Worm (Caenorhabditis elegans): ENCODE data around the gene pno-1.

Gene pno-1

ce11 chrII:9695942-9696341 lies 46.7 kb downstream of the pno-1 start:
- TF ChIP-seq odd-2 (tag; optimal IDR thresholded peaks at IDR 0.05): no peak
- TF ChIP-seq dmd-4 (tag; optimal IDR thresholded peaks at IDR 0.05; ENCODE audit: borderline replicate concordance): no peak
- no peak for TF ChIP-seq pros-1 (tag; optimal IDR thresholded peaks at IDR 0.05)
- TF ChIP-seq unc-42 (tag; optimal IDR thresholded peaks at IDR 0.05): peak; percentile 55
- TF ChIP-seq nfya-1 (tag; optimal IDR thresholded peaks at IDR 0.05): no peak
- no peak for TF ChIP-seq unc-86 (tag; optimal IDR thresholded peaks at IDR 0.05)
- TF ChIP-seq elt-4 (tag; optimal IDR thresholded peaks at IDR 0.05): no peak

DNA sequence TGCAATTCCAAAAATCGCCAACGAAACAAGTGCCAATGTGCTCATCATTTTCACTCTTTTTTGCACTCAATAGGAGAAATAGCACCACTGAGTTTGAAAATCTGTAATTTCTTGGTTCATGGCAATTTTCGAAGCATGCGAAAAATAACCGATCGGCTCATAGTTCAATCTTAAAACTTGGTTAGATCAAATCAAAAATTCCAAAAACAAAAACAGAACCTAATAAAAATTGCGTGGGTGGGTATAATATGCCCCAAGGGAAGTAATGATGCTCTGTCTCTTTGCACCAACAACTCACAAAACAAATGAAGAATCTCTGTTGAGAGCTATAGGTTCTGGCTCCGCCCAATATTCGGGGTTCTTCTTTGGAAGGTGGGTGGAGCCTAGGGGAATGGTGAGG lies 50.8 kb downstream of the pno-1 start, which contains the start of gene nlp-11:
nlp-11 (minus strand) TSS at position 101 of the 400 bp plus-strand sequence.
- no peak for TF ChIP-seq ceh-48 (tag; optimal IDR thresholded peaks at IDR 0.05)
- no peak for TF ChIP-seq dve-1 (tag; optimal IDR thresholded peaks at IDR 0.05)
- no peak for TF ChIP-seq sdc-2 (tag; optimal IDR thresholded peaks at IDR 0.05)
- no peak for TF ChIP-seq hlh-15 (tag; optimal IDR thresholded peaks at IDR 0.05)
- no peak for TF ChIP-seq fkh-6 (tag; optimal IDR thresholded peaks at IDR 0.05)
- no peak for TF ChIP-seq K02D7.2 (tag; optimal IDR thresholded peaks at IDR 0.05)
- TF ChIP-seq C38D4.7 (GFP tag; optimal IDR thresholded peaks at IDR 0.05): no peak
- no peak for TF ChIP-seq sox-4 (tag; optimal IDR thresholded peaks at IDR 0.05)
- TF ChIP-seq ttx-3 (tag; optimal IDR thresholded peaks at IDR 0.05): no peak
- no peak for TF ChIP-seq unc-3 (GFP tag; conservative IDR thresholded peaks at IDR 0.05)
- no peak for TF ChIP-seq unc-3 (tag; optimal IDR thresholded peaks at IDR 0.05)
- TF ChIP-seq fkh-10 (GFP tag; optimal IDR thresholded peaks at IDR 0.05): no peak
- TF ChIP-seq ets-4 (tag; optimal IDR thresholded peaks at IDR 0.05): no peak
- TF ChIP-seq fax-1 (tag; optimal IDR thresholded peaks at IDR 0.05): no peak
- TF ChIP-seq lin-11 (tag; optimal IDR thresholded peaks at IDR 0.05): no peak
- TF ChIP-seq hlh-8 (tag; optimal IDR thresholded peaks at IDR 0.05): no peak
- TF ChIP-seq madf-2 (tag; optimal IDR thresholded peaks at IDR 0.05): no peak
- TF ChIP-seq C08G9.2 (tag; optimal IDR thresholded peaks at IDR 0.05): no peak
- no peak for TF ChIP-seq ceh-2 (tag; optimal IDR thresholded peaks at IDR 0.05)
- no peak for TF ChIP-seq eyg-1 (tag; optimal IDR thresholded peaks at IDR 0.05)
- no peak for TF ChIP-seq zip-5 (tag; optimal IDR thresholded peaks at IDR 0.05)

DNA sequence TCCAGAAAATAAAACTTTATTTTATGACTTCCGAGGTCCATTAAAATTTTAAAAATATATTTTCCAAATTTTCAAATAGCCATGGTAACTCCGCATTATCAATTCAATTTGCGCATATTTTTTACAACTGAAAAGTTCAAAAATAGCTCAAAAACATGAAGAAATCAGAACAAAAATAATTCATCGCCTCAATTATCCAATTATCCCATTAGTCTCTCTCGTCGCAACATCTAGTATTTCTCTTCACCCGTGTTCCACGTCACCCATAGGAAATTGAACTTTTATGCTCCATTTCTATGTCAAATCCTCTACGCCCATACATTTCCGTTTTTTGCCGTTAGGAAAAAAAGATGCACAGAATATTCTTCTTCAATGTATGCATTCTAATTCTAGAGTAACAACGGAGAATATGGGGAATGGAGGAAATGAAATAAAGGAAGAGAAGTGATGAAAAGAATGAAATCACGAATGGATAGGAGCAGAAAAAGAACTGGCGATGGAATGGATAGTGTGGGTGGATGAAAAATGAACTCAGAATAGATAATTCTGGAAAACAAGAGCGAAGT lies 52.5 kb downstream of the pno-1 start:
- TF ChIP-seq ceh-30 (tag; optimal IDR thresholded peaks at IDR 0.05): no peak
- TF ChIP-seq unc-42 (tag; optimal IDR thresholded peaks at IDR 0.05): peak; percentile 78
